Fruit fly (Drosophila melanogaster) whole organism, embryonic: Measurements from ENCODE around the gene Mlp84B.

Source experiments
- Atf6 ChIP-seq: fragments of 200-800 bp; sonication (Bioruptor generic); IDR thresholded peaks from 2 replicates; pipeline ENCODE4 v1.3.6; 2022; ENCODE audit warnings: missing biosample characterization, missing genetic modification characterization
- Bteb2 ChIP-seq: fragments of 200-800 bp; sonication (Bioruptor generic); optimal IDR thresholded peaks from 2 replicates; lab custom pipeline; 2016; ENCODE audit warnings: missing biosample characterization, missing genetic modification characterization
- CG1024 ChIP-seq: fragments of 200-800 bp; sonication (Bioruptor generic); IDR thresholded peaks from 2 replicates; pipeline ENCODE4 v1.3.6; 2022; ENCODE audit warnings: missing biosample characterization, missing genetic modification characterization
- CG11456 ChIP-seq: fragments of 200-800 bp; sonication (Bioruptor generic); IDR thresholded peaks from 3 replicates; pipeline ENCODE4 v1.3.6; 2022; ENCODE audit warnings: missing biosample characterization, missing genetic modification characterization
- CG11504 ChIP-seq: fragments of 200-800 bp; sonication (Bioruptor generic); optimal IDR thresholded peaks from 3 replicates; lab custom pipeline; 2019; ENCODE audit warnings: missing biosample characterization, mild to moderate bottlenecking, missing genetic modification characterization, moderate library complexity
- CG13775 ChIP-seq: fragments of 200-800 bp; sonication (Bioruptor generic); optimal IDR thresholded peaks from 3 replicates; lab custom pipeline; 2017; ENCODE audit warnings: missing biosample characterization, mild to moderate bottlenecking, missing genetic modification characterization
- CG16815 ChIP-seq: fragments of 200-800 bp; sonication (Bioruptor generic); optimal IDR thresholded peaks from 3 replicates; lab custom pipeline; 2017; ENCODE audit warnings: missing biosample characterization, mild to moderate bottlenecking, missing genetic modification characterization
- CG18011 ChIP-seq: fragments of 200-800 bp; sonication (Bioruptor generic); optimal IDR thresholded peaks from 2 replicates; lab custom pipeline; 2017; ENCODE audit warnings: missing biosample characterization, missing genetic modification characterization, mild to moderate bottlenecking, moderate library complexity, missing genotype
- CG18764 ChIP-seq: fragments of 200-800 bp; sonication (Bioruptor generic); optimal IDR thresholded peaks from 3 replicates; lab custom pipeline; 2016; ENCODE audit warnings: missing biosample characterization, missing genetic modification characterization
- CG30020 ChIP-seq: fragments of 200-800 bp; optimal IDR thresholded peaks from 2 replicates; lab custom pipeline; 2019; ENCODE audit warnings: missing biosample characterization, mild to moderate bottlenecking, missing genetic modification characterization, moderate library complexity
- CG32767 ChIP-seq: fragments of 200-800 bp; sonication (Bioruptor generic); IDR thresholded peaks from 2 replicates; pipeline ENCODE4 v1.3.6; 2022; ENCODE audit warnings: missing biosample characterization, missing genetic modification characterization
- CG4328 ChIP-seq: fragments of 200-800 bp; sonication (Bioruptor generic); optimal IDR thresholded peaks from 3 replicates; lab custom pipeline; 2017; ENCODE audit warnings: missing biosample characterization, missing genetic modification reagents, missing genetic modification characterization
- CG4617 ChIP-seq: fragments of 200-800 bp; sonication (Bioruptor generic); optimal IDR thresholded peaks from 3 replicates; lab custom pipeline; 2016; ENCODE audit warnings: missing biosample characterization, missing genetic modification characterization, borderline replicate concordance
- CG4707 ChIP-seq: fragments of 200-800 bp; sonication (Bioruptor generic); optimal IDR thresholded peaks from 2 replicates; lab custom pipeline; 2018; ENCODE audit warnings: missing biosample characterization, mild to moderate bottlenecking, missing genetic modification characterization, moderate library complexity
- CG6254 ChIP-seq: fragments of 200-800 bp; sonication (Bioruptor generic); optimal IDR thresholded peaks from 3 replicates; lab custom pipeline; 2017; ENCODE audit warnings: mild to moderate bottlenecking, missing biosample characterization, missing genetic modification reagents, missing genetic modification characterization
- CG7271 ChIP-seq: fragments of 200-800 bp; sonication (Bioruptor generic); optimal IDR thresholded peaks from 2 replicates; lab custom pipeline; 2018; ENCODE audit warnings: missing biosample characterization, mild to moderate bottlenecking, missing genetic modification characterization, moderate library complexity
- CG7357 ChIP-seq: fragments of 200-800 bp; sonication (Bioruptor generic); IDR thresholded peaks from 3 replicates; pipeline ENCODE4 v1.3.6; 2022; ENCODE audit warnings: missing biosample characterization, missing genetic modification characterization
- CG7745 ChIP-seq: fragments of 200-800 bp; sonication (Bioruptor generic); optimal IDR thresholded peaks from 2 replicates; lab custom pipeline; 2018; ENCODE audit warnings: missing biosample characterization, mild to moderate bottlenecking, missing genetic modification characterization, moderate library complexity
- CG7987 ChIP-seq: fragments of 200-800 bp; sonication (Bioruptor generic); optimal IDR thresholded peaks from 2 replicates; lab custom pipeline; 2018; ENCODE audit warnings: missing biosample characterization, mild to moderate bottlenecking, missing genetic modification characterization, moderate library complexity
- CkIIα-i1 ChIP-seq: fragments of 200-800 bp; sonication (Bioruptor generic); IDR thresholded peaks from 2 replicates; pipeline ENCODE4 v1.3.6; 2022; ENCODE audit warnings: missing biosample characterization, missing genetic modification characterization
- Fer1 ChIP-seq: fragments of 200-800 bp; sonication (Bioruptor generic); optimal IDR thresholded peaks from 2 replicates; lab custom pipeline; 2017; ENCODE audit warnings: missing biosample characterization, mild to moderate bottlenecking, missing genetic modification characterization
- Hr51 ChIP-seq, 2 experiments: fragments of 200-800 bp; sonication (Bioruptor generic); optimal IDR thresholded peaks; 2 replicates in 1 of 2; 3 replicates in 1 of 2; lab custom pipeline; 2016 to 2018; ENCODE audit warnings: missing biosample characterization in 2 of 2, missing genetic modification characterization in 2 of 2, mild to moderate bottlenecking in 1 of 2, moderate library complexity in 1 of 2
- Hsf ChIP-seq: fragments of 200-800 bp; sonication (Bioruptor generic); optimal IDR thresholded peaks from 3 replicates; lab custom pipeline; 2016; ENCODE audit warnings: missing biosample characterization, missing genetic modification characterization
- Lpt ChIP-seq: fragments of >200 bp; optimal IDR thresholded peaks from 2 replicates; lab custom pipeline; 2018; ENCODE audit warnings: missing biosample characterization, missing genetic modification characterization
- Mrtf ChIP-seq: fragments of 200-800 bp; sonication (Bioruptor generic); IDR thresholded peaks from 3 replicates; pipeline ENCODE4 v1.3.6; 2022; ENCODE audit warnings: missing biosample characterization, missing genetic modification characterization
- Oli ChIP-seq: fragments of 200-800 bp; sonication (Bioruptor generic); optimal IDR thresholded peaks from 2 replicates; lab custom pipeline; 2018; ENCODE audit warnings: missing biosample characterization, mild to moderate bottlenecking, missing genetic modification characterization, moderate library complexity
- Opbp ChIP-seq: fragments of 200-800 bp; sonication (Bioruptor generic); IDR thresholded peaks from 3 replicates; pipeline ENCODE4 v1.3.6; 2022; ENCODE audit warnings: missing biosample characterization, missing genetic modification characterization; ENCODE audit not compliant: partially characterized antibody
- Pdp1 ChIP-seq, 2 experiments: fragments of 200-800 bp; sonication (Bioruptor generic); optimal IDR thresholded peaks; 3 replicates each; lab custom pipeline; 2016; ENCODE audit warnings: missing biosample characterization in 2 of 2, missing genetic modification characterization in 2 of 2, mild to moderate bottlenecking in 1 of 2, moderate library complexity in 1 of 2
- Rfx ChIP-seq: fragments of 200-800 bp; sonication (Bioruptor generic); IDR thresholded peaks from 2 replicates; pipeline ENCODE4 v1.3.6; 2022; ENCODE audit warnings: missing biosample characterization, missing genetic modification characterization
- Stat92E ChIP-seq, 3 experiments: fragments of >200 bp in 2 of 3; fragments of 200-800 bp in 1 of 3; sonication (Bioruptor generic) in 1 of 3; optimal IDR thresholded peaks; 2 replicates each; lab custom pipeline; 2017 to 2019; ENCODE audit warnings: missing biosample characterization in 3 of 3, missing genetic modification characterization in 3 of 3, mild to moderate bottlenecking in 1 of 3, moderate library complexity in 1 of 3
- Usf ChIP-seq: fragments of 200-800 bp; sonication (Bioruptor generic); optimal IDR thresholded peaks from 2 replicates; lab custom pipeline; 2017; ENCODE audit warnings: missing genotype, missing biosample characterization, missing genetic modification characterization
- Xrp1 ChIP-seq: fragments of 200-800 bp; sonication (Bioruptor generic); IDR thresholded peaks from 2 replicates; pipeline ENCODE4 v1.3.6; 2022; ENCODE audit warnings: missing biosample characterization, missing genetic modification characterization
- ac ChIP-seq: fragments of 200-800 bp; sonication (Bioruptor generic); optimal IDR thresholded peaks from 3 replicates; lab custom pipeline; 2017; ENCODE audit warnings: missing biosample characterization, mild to moderate bottlenecking, missing genetic modification characterization
- ash1 ChIP-seq: fragments of 200-800 bp; sonication (Bioruptor generic); optimal IDR thresholded peaks from 2 replicates; lab custom pipeline; 2018; ENCODE audit warnings: missing biosample characterization, mild to moderate bottlenecking, missing genetic modification characterization
- bbx ChIP-seq: fragments of 200-800 bp; sonication (Bioruptor generic); IDR thresholded peaks from 2 replicates; pipeline ENCODE4 v1.3.6; 2022; ENCODE audit warnings: missing biosample characterization, missing genetic modification characterization; ENCODE audit not compliant: partially characterized antibody
- disco-r ChIP-seq: fragments of 200-800 bp; sonication (Bioruptor generic); optimal IDR thresholded peaks from 2 replicates; lab custom pipeline; 2016; ENCODE audit warnings: missing biosample characterization, missing genetic modification characterization
- ind ChIP-seq: fragments of 200-800 bp; sonication (Bioruptor generic); optimal IDR thresholded peaks from 3 replicates; lab custom pipeline; 2016; ENCODE audit warnings: missing biosample characterization, missing genetic modification characterization
- kay ChIP-seq: fragments of 200-800 bp; sonication (Bioruptor generic); optimal IDR thresholded peaks from 2 replicates; lab custom pipeline; 2016; ENCODE audit warnings: missing biosample characterization, missing genetic modification characterization
- nerfin-1 ChIP-seq: fragments of 200-800 bp; sonication (Bioruptor generic); optimal IDR thresholded peaks from 3 replicates; lab custom pipeline; 2019; ENCODE audit warnings: missing biosample characterization, mild to moderate bottlenecking, missing genetic modification characterization, moderate library complexity
- odd ChIP-seq: fragments of 200-800 bp; sonication (Bioruptor generic); optimal IDR thresholded peaks from 2 replicates; lab custom pipeline; 2017; ENCODE audit warnings: missing biosample characterization, mild to moderate bottlenecking, missing genetic modification characterization
- pb ChIP-seq: fragments of 200-800 bp; sonication (Bioruptor generic); optimal IDR thresholded peaks from 3 replicates; lab custom pipeline; 2016; ENCODE audit warnings: missing biosample characterization, missing genetic modification characterization
- rib ChIP-seq: fragments of 200-800 bp; sonication (Bioruptor generic); IDR thresholded peaks from 2 replicates; pipeline ENCODE4 v1.3.6; 2022; ENCODE audit warnings: missing biosample characterization, missing genetic modification characterization
- sisA ChIP-seq: fragments of 200-800 bp; sonication (Bioruptor generic); IDR thresholded peaks from 2 replicates; pipeline ENCODE4 v1.3.6; 2022; ENCODE audit warnings: missing biosample characterization, missing genetic modification characterization
- tap ChIP-seq: fragments of 200-800 bp; optimal IDR thresholded peaks from 3 replicates; lab custom pipeline; 2019; ENCODE audit warnings: missing biosample characterization, mild to moderate bottlenecking, missing genetic modification characterization, moderate library complexity
- trh ChIP-seq: fragments of 200-800 bp; sonication (Bioruptor generic); optimal IDR thresholded peaks from 2 replicates; lab custom pipeline; 2016; ENCODE audit warnings: missing biosample characterization, missing genetic modification characterization
- usp ChIP-seq: fragments of >200 bp; optimal IDR thresholded peaks from 2 replicates; lab custom pipeline; 2017; ENCODE audit warnings: missing biosample characterization, missing genetic modification characterization
- vfl ChIP-seq: fragments of 200-800 bp; sonication (Bioruptor generic); optimal IDR thresholded peaks from 2 replicates; lab custom pipeline; 2016; ENCODE audit warnings: missing biosample characterization, missing genetic modification characterization
- zfh1 ChIP-seq: fragments of 200-800 bp; sonication (Bioruptor generic); IDR thresholded peaks from 3 replicates; pipeline ENCODE4 v1.3.6; 2022; ENCODE audit warnings: missing biosample characterization, missing genetic modification characterization

Mlp84B gene

dm6 chr3R:7086377-7087200 lies 30.9 kb downstream of the Mlp84B start, which contains the start of gene alphaTub84B (continued):
- peak; percentile 67 for TF ChIP-seq vfl
- TF ChIP-seq Rfx (GFP tag; lab: Robert Waterston, UW), result peak; percentile 65
- TF ChIP-seq CG7271, result peak; percentile 35
- no peak for TF ChIP-seq CG7745 (tag; lab: Kevin White, UChicago)
- TF ChIP-seq CG11456, result peak; percentile 83
- TF ChIP-seq CG18011 (GFP tag; lab: Kevin White, UChicago), result no peak
- peak; percentile 10 for TF ChIP-seq CG18764 (GFP tag; lab: Kevin White, UChicago)
- TF ChIP-seq CkIIα-i1, result no peak
- TF ChIP-seq bbx (GFP tag; lab: Robert Waterston, UW), result peak; percentile 69
- TF ChIP-seq CG6254, result no peak
- TF ChIP-seq CG7987, result peak; percentile 85
- TF ChIP-seq Stat92E (GFP tag; optimal IDR thresholded peaks at IDR 0.05; lab: Kevin White, UChicago), result peak in 1 of 3 experiments; percentile 96
- no peak for TF ChIP-seq Usf
- TF ChIP-seq Lpt, result no peak
- TF ChIP-seq ac (GFP tag; lab: Kevin White, UChicago), result peak; percentile 72
- peak; percentile 67 for TF ChIP-seq ash1
- TF ChIP-seq disco-r (GFP tag; lab: Kevin White, UChicago), result peak; percentile 55
- TF ChIP-seq kay (GFP tag; lab: Kevin White, UChicago), result peak; percentile 90
- TF ChIP-seq Atf6 (GFP tag; lab: Robert Waterston, UW), result peak; percentile 63
- peak; percentile 73; the same call in 2 of the 3 replicates for TF ChIP-seq Opbp (GFP tag; lab: Robert Waterston, UW)
- 0 out of 3 replicates have a peak, but pooled peaks have one; percentile 26 for TF ChIP-seq Mrtf
- peak; percentile 78 for TF ChIP-seq zfh1 (GFP tag; lab: Robert Waterston, UW)
- no peak for TF ChIP-seq trh
- TF ChIP-seq CG4707 (GFP tag; lab: Kevin White, UChicago), result peak; percentile 68
- no peak for TF ChIP-seq CG7357 (GFP tag; lab: Robert Waterston, UW)
- TF ChIP-seq rib, result peak; percentile 74
- TF ChIP-seq Oli (tag; lab: Kevin White, UChicago), result peak; percentile 20
- TF ChIP-seq CG4328 (GFP tag; lab: Kevin White, UChicago), result peak; percentile 61
- peak; percentile 79 for TF ChIP-seq pb (GFP tag; lab: Kevin White, UChicago)
- no peak for TF ChIP-seq CG30020 (tag; lab: Kevin White, UChicago)
- TF ChIP-seq sisA (GFP tag; lab: Robert Waterston, UW), result no peak
- TF ChIP-seq CG4617 (GFP tag; lab: Kevin White, UChicago), result no peak
- no peak; the same call in 1 of the 2 replicates for TF ChIP-seq CG1024 (GFP tag; lab: Robert Waterston, UW)
- 0 out of 2 replicates have a peak, but pooled peaks have one; percentile 31 for TF ChIP-seq Xrp1 (GFP tag; lab: Robert Waterston, UW)
- peak; percentile 18 for TF ChIP-seq ind
- peak; percentile 87 for TF ChIP-seq CG32767
- peak; percentile 63 to 79 for TF ChIP-seq Pdp1 (GFP tag; optimal IDR thresholded peaks at IDR 0.05; lab: Kevin White, UChicago)
- peak; percentile 57 for TF ChIP-seq CG13775 (GFP tag; lab: Kevin White, UChicago)
- peak; percentile 39 for TF ChIP-seq tap (tag; lab: Kevin White, UChicago)
- no peak for TF ChIP-seq CG16815 (GFP tag; lab: Kevin White, UChicago)
- peak; percentile 20 to 83 for TF ChIP-seq Hr51 (GFP tag; optimal IDR thresholded peaks at IDR 0.05; lab: Kevin White, UChicago)
- peak; percentile 75 for TF ChIP-seq odd
- peak; percentile 1 for TF ChIP-seq Hsf
- TF ChIP-seq Fer1, result peak; percentile 82
- peak; percentile 90 for TF ChIP-seq nerfin-1 (tag; lab: Kevin White, UChicago)
- TF ChIP-seq usp (GFP tag; lab: Kevin White, UChicago), result no peak
- peak; percentile 22 for TF ChIP-seq Bteb2 (GFP tag; lab: Kevin White, UChicago)
- peak; percentile 48 for TF ChIP-seq CG11504 (tag; lab: Kevin White, UChicago)
